Fruit fly (Drosophila melanogaster): ENCODE data around the gene CG12986.
A peak's percentile ranks its signal among the peaks of the same experiment; 100 is the strongest.

Gene CG12986

DNA sequence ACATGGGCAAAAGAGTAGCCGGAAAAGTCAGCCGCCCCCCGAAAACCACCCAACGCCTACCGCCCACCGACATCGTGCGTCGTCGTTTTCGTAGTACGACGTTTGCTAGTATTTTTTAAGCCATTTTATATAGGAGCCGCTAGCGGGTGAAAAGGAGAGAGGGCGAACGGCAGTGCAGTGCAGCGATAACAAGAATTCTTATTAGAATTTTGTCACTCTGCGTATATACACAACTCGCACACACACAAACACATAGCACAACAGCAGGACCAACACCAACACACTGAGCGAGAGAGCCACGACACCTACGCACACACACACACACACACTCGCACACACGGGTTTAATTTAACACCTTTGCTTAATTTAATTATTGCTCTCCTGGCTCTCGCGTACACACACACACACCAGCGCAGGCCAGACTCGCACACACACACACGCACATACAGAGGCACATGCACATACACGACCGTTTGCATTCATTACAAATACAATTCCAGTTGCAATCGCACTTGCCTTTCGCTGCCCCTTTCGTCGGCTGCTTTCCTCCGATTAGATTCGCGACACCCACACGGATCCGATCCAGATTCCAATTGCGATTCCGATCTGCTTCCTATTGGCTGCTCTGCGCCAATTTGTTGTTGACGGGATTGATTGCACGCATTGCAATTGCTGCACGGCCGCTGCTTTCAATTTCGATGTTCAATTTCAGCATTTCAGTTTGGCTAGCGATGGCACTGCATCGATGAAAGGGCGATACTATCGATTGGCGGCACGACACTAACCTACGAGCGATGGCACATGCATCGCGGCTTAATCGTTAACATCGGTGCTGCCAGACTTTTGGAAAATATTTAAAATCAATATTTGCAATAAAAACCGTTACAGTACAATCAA is 7.6 kb upstream of the CG12986 start, which contains the start of gene Socs16D (continued):
- TF ChIP-seq zfh1 (GFP tag; IDR thresholded peaks at IDR 0.05) (peak; percentile 15; the same call in 1 of the 3 replicates), H15 (GFP tag; IDR thresholded peaks at IDR 0.05) (no peak), Dip3 (GFP tag; optimal IDR thresholded peaks at IDR 0.05) (no peak), CG15696 (tag; optimal IDR thresholded peaks at IDR 0.05) (peak; percentile 30), seq (GFP tag; IDR thresholded peaks at IDR 0.05) (no peak), gsb-n (tag; optimal IDR thresholded peaks at IDR 0.05) (no peak), Kr (GFP tag; optimal IDR thresholded peaks at IDR 0.05) (no peak), Ets97D (GFP tag; optimal IDR thresholded peaks at IDR 0.05) (peak; percentile 88), fu2 (GFP tag; optimal IDR thresholded peaks at IDR 0.05) (no peak), Sry-β (GFP tag; optimal IDR thresholded peaks at IDR 0.05) (peak; percentile 6), stc (GFP tag; IDR thresholded peaks at IDR 0.05) (no peak), CG32532 (GFP tag; IDR thresholded peaks at IDR 0.05) (peak; percentile 45; the same call in 1 of the 2 replicates), CG10654 (GFP tag; optimal IDR thresholded peaks at IDR 0.05) (peak; percentile 7), CG9876 (GFP tag; optimal IDR thresholded peaks at IDR 0.05) (peak; percentile 54), Dbx (GFP tag; IDR thresholded peaks at IDR 0.05) (peak; percentile 76), CG12769 (tag; optimal IDR thresholded peaks at IDR 0.05) (peak; percentile 28), lola (GFP tag; optimal IDR thresholded peaks at IDR 0.05) (peak in 1 of 3 experiments; percentile 79), CG6854 (GFP tag; optimal IDR thresholded peaks at IDR 0.05) (no peak), CG13424 (tag; optimal IDR thresholded peaks at IDR 0.05) (no peak), CG3065 (GFP tag; optimal IDR thresholded peaks at IDR 0.05) (no peak), otp (GFP tag; IDR thresholded peaks at IDR 0.05) (no peak), CG8281 (tag; optimal IDR thresholded peaks at IDR 0.05) (no peak), nerfin-1 (tag; optimal IDR thresholded peaks at IDR 0.05) (no peak), chinmo (GFP tag; IDR thresholded peaks at IDR 0.05; ENCODE audit: partially characterized antibody) (peak; percentile 98), CG11696 (GFP tag; IDR thresholded peaks at IDR 0.05) (no peak), CG16779 (GFP tag; IDR thresholded peaks at IDR 0.05) (no peak), Meics (GFP tag; optimal IDR thresholded peaks at IDR 0.05) (peak; percentile 25), z (GFP tag; IDR thresholded peaks at IDR 0.05) (no peak), ttk (GFP tag; IDR thresholded peaks at IDR 0.05) (no peak), HLH4C (GFP tag; IDR thresholded peaks at IDR 0.05; ENCODE audit: partially characterized antibody) (peak; percentile 94), ERR (GFP tag; optimal IDR thresholded peaks at IDR 0.05) (peak; percentile 53), gsb (GFP tag; IDR thresholded peaks at IDR 0.05) (no peak), CG42726 (GFP tag; IDR thresholded peaks at IDR 0.05; ENCODE audit: partially characterized antibody) (peak; percentile 99), CG1602 (GFP tag; optimal IDR thresholded peaks at IDR 0.05) (no peak), Six4 (GFP tag; optimal IDR thresholded peaks at IDR 0.05) (no peak), CG3847 (GFP tag; IDR thresholded peaks at IDR 0.05) (peak; percentile 89), CG11093 (GFP tag; IDR thresholded peaks at IDR 0.05) (no peak), GATAe (GFP tag; conservative IDR thresholded peaks at IDR 0.05) (no peak), gcm2 (GFP tag; optimal IDR thresholded peaks at IDR 0.05) (no peak), br (optimal IDR thresholded peaks at IDR 0.05) (no peak), bigmax (GFP tag; optimal IDR thresholded peaks at IDR 0.05) (peak; percentile 45), CG12219 (GFP tag; optimal IDR thresholded peaks at IDR 0.05) (no peak), ab (GFP tag; optimal IDR thresholded peaks at IDR 0.05) (no peak), Dad (GFP tag; optimal IDR thresholded peaks at IDR 0.05) (peak; percentile 50), CG1529 (GFP tag; optimal IDR thresholded peaks at IDR 0.05) (no peak), Antp (GFP tag; optimal IDR thresholded peaks at IDR 0.05) (peak; percentile 55), pho (GFP tag; optimal IDR thresholded peaks at IDR 0.05) (peak; percentile 48), MESR4 (GFP tag; optimal IDR thresholded peaks at IDR 0.05) (peak; percentile 92), fd96Cb (tag; optimal IDR thresholded peaks at IDR 0.05) (no peak), Xrp1 (GFP tag; IDR thresholded peaks at IDR 0.05) (no peak)
